Worm (Caenorhabditis elegans) whole organism, early embryonic: Measurements from ENCODE around the gene nrx-1.

ENCODE experiments used
- F13C5.2 ChIP-seq: sonication (generic microtip); optimal IDR thresholded peaks from 2 replicates; lab custom pipeline; 2017; ENCODE audit warnings: mild to moderate bottlenecking, missing genetic modification characterization, inconsistent platforms, missing compliant biosample characterization
- ama-1 ChIP-seq: fragments of 150-350 bp; optimal IDR thresholded peaks from 2 replicates; lab custom pipeline; 2014
- flt-1 ChIP-seq: fragments of 200-800 bp; sonication (Bioruptor generic); IDR thresholded peaks from 2 replicates; pipeline ENCODE4 v1.3.6; 2022; ENCODE audit warnings: missing genetic modification characterization, missing compliant biosample characterization
- sea-1 ChIP-seq: fragments of 200-800 bp; sonication (Bioruptor generic); conservative IDR thresholded peaks from 2 replicates; pipeline ENCODE4 v1.3.6; 2022; ENCODE audit warnings: missing genetic modification characterization, missing compliant biosample characterization
- tbx-37 ChIP-seq: fragments of 200-800 bp; sonication (Bioruptor generic); conservative IDR thresholded peaks from 2 replicates; pipeline ENCODE4 v1.3.6; 2022; ENCODE audit warnings: missing genetic modification reagents, missing genetic modification characterization, missing compliant biosample characterization
- tra-4 ChIP-seq: sonication (generic microtip); optimal IDR thresholded peaks from 2 replicates; lab custom pipeline; 2017; ENCODE audit warnings: missing genetic modification characterization, missing compliant biosample characterization

DNA sequence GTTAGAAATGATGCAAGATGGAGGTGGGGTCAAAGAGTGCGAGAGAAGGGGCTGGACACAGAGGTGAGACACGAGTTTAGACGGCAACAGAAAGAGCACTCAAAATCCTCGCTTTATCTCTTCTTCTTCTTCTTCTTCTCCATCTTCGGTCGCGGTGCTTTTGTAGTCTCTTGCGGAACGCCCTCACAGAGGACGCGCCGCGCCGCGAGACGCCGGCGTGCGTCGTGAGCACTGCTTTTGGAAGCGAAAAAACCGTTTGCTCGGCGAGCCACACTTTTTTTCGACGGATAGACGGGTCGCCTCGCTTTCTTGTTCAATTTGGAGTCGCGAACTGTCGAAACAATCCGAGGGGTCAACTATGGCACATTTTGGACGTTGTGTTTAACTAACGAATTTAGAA is 33.9 kb upstream of the nrx-1 start, which contains the start of gene D1054.9:
- TF ChIP-seq tbx-37 (no peak), sea-1 (GFP tag; lab: Robert Waterston, UW) (no peak), ama-1 (lab: Kevin White, UChicago) (no peak), tra-4 (tag; lab: Kevin White, UChicago) (no peak), F13C5.2 (tag; lab: Kevin White, UChicago) (no peak), flt-1 (GFP tag; lab: Robert Waterston, UW) (no peak)
